Worm (Caenorhabditis elegans): ENCODE measurements around the gene T27E7.5.

The T27E7.5 gene

DNA sequence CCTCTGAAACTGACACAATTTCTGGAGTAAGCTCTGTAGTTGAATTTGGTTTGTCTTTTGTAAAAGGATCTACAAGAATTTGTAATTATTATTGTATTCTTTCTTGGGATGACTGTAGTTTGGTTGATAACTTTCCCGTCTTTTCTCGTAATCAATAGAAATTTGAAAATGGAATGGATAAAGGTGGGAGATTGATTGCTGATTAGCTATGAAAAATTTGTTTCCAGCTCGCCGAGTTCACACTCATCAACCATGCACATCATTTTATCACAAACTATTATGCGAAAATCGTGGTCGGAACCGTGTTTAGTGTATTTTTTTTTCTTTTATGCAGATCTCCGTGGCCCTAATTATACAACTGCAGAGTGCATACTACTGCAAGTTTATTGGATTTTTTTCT, at the start of gene T27E7.5:
T27E7.5 (plus strand) TSS at position 253 of the 400 bp plus-strand sequence.
- TF ChIP-seq efl-1 (GFP tag; optimal IDR thresholded peaks at IDR 0.05) (no peak), K11D2.4 (GFP tag; IDR thresholded peaks at IDR 0.05) (no peak), let-526 (GFP tag; IDR thresholded peaks at IDR 0.05) (no peak), ztf-18 (tag; optimal IDR thresholded peaks at IDR 0.05) (no peak), atf-7 (tag; optimal IDR thresholded peaks at IDR 0.05) (no peak), zfh-2 (GFP tag; conservative IDR thresholded peaks at IDR 0.05) (no peak), C17E4.6 (GFP tag; IDR thresholded peaks at IDR 0.05) (no peak), madf-10 (tag; optimal IDR thresholded peaks at IDR 0.05) (no peak)

DNA sequence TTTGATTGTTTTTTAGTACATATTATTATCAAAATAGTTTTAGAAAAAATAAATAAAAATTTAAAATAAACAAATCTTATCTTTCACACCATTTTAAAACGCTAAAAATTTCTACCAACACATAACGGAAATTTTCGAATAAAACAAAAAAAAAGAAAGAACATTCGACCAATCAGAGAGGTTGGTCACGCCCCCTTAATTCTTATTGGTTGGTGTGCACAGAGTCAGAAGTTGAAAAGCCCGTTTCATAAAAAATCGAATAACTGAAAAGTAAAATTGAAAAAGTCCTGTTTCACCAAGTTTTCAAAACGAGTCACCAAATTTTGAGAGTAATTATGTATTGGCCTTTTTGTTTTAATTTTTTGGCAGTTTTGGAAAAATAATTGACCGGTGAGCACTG, 45.8 kb upstream of the T27E7.5 start:
- TF ChIP-seq F55B11.4 (tag; optimal IDR thresholded peaks at IDR 0.05; ENCODE audit: borderline replicate concordance, insufficient read depth) (no peak), snpc-4 (GFP tag; optimal IDR thresholded peaks at IDR 0.05) (no peak), snpc-4 (tag; optimal IDR thresholded peaks at IDR 0.05) (peak in 1 of 4 experiments; percentile 10), hmg-20 (GFP tag; IDR thresholded peaks at IDR 0.05) (no peak), zim-3 (tag; optimal IDR thresholded peaks at IDR 0.05) (no peak), xnd-1 (tag; optimal IDR thresholded peaks at IDR 0.05) (no peak), ztf-26 (tag; optimal IDR thresholded peaks at IDR 0.05) (no peak)

DNA sequence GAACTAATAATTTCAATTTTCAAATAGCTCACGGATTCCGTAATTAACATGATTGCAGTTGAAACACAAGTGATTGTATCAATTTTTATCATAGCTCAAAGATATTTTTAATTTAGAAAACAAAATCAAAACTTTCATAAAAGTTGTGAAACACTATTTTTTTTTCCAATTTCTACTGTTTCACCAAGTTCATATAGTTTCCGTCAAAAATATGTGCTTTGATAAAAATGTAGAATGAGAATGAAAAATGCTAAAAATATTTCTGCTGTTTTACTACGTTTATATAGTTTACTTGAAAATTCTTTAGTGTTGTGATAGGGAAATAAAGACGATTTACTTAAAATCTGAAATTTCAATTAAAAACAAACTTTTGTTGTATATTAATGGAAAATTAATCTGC, 41.5 kb upstream of the T27E7.5 start:
- no peak for TF ChIP-seq lsl-1 (GFP tag; optimal IDR thresholded peaks at IDR 0.05)
- no peak for TF ChIP-seq egrh-3 (GFP tag; IDR thresholded peaks at IDR 0.05)
- TF ChIP-seq nfya-2 (GFP tag; IDR thresholded peaks at IDR 0.05) = no peak
- no peak for TF ChIP-seq K12H6.12 (tag; optimal IDR thresholded peaks at IDR 0.05)
- no peak for TF ChIP-seq snpc-4 (GFP tag; optimal IDR thresholded peaks at IDR 0.05)
- peak in 2 of 4 experiments; percentile 40 to 61 for TF ChIP-seq snpc-4 (tag; optimal IDR thresholded peaks at IDR 0.05)
- TF ChIP-seq madf-8 (GFP tag; conservative IDR thresholded peaks at IDR 0.05) = no peak
- TF ChIP-seq Y53F4B.3 (GFP tag; IDR thresholded peaks at IDR 0.05) = no peak
- TF ChIP-seq attf-6 (GFP tag; IDR thresholded peaks at IDR 0.05) = peak; percentile 63; the same call in 1 of the 2 replicates
- TF ChIP-seq nhr-80 (tag; optimal IDR thresholded peaks at IDR 0.05) = no peak
- TF ChIP-seq F39B2.1 (GFP tag; IDR thresholded peaks at IDR 0.05) = no peak

DNA sequence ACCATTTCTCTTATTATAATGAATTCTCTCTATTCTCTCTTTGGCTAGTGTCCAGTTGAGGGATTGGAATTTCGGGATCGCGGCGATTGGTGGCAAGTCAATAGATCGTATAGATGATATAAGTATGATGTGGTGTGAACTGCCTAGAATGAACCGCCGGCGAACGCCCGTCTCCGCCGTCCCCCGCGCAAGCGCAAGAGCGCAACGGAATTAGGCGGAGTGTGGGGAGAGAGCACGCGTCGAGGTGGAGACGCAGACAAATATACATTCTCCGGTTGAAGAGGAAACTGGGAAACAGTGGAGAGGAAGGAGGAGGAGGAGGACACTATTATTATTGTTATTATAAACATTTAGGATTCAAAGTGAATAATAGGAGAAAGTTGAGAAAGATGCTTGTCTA, 40.5 kb upstream of the T27E7.5 start:
- TF ChIP-seq Y53G8AR.9 (GFP tag; conservative IDR thresholded peaks at IDR 0.05) (no peak), hmg-1.2 (GFP tag; IDR thresholded peaks at IDR 0.05) (peak; percentile 80), F37B4.10 (GFP tag; IDR thresholded peaks at IDR 0.05) (no peak)

DNA sequence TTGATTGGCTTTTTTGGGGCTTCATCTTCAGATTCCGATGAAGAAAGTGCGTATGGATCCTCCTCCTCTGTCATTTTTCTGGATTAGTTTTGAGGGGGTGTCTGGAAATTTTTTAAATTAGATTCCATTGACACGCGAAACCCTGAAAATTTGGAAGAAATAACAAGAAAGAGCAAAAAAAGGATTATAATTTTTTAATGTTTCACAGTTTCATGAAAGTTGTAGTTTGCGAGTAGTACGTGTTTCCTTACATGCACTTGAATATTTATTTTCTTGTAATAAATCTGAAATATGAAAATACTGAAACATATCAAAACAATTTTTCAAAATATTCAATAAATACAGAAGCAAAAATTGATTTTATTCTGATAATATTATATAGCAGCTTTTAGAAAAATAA, 31.9 kb upstream of the T27E7.5 start, which contains the start of gene tag-273:
tag-273 (minus strand) TSS at position 101 of the 400 bp plus-strand sequence.
- TF ChIP-seq Y79H2A.3 (GFP tag; conservative IDR thresholded peaks at IDR 0.05) (no peak), ztf-28 (GFP tag; IDR thresholded peaks at IDR 0.05) (no peak), xnd-1 (tag; optimal IDR thresholded peaks at IDR 0.05) (no peak), dpl-1 (GFP tag; optimal IDR thresholded peaks at IDR 0.05) (no peak), madf-10 (tag; optimal IDR thresholded peaks at IDR 0.05) (no peak), nhr-179 (tag; optimal IDR thresholded peaks at IDR 0.05) (no peak), hlh-26 (GFP tag; conservative IDR thresholded peaks at IDR 0.05) (no peak), ztf-25 (GFP tag; IDR thresholded peaks at IDR 0.05) (no peak), cebp-2 (GFP tag; IDR thresholded peaks at IDR 0.05) (no peak), lir-1 (GFP tag; conservative IDR thresholded peaks at IDR 0.05) (no peak), ama-1 (optimal IDR thresholded peaks at IDR 0.05) (no peak), ama-1 (GFP tag; optimal IDR thresholded peaks at IDR 0.05) (no peak), nhr-27 (tag; optimal IDR thresholded peaks at IDR 0.05) (no peak), T07F8.4 (tag; optimal IDR thresholded peaks at IDR 0.05) (no peak), nfya-1 (tag; optimal IDR thresholded peaks at IDR 0.05; ENCODE audit: borderline replicate concordance, insufficient read depth) (no peak), nfyb-1 (GFP tag; IDR thresholded peaks at IDR 0.05) (no peak), B0019.2 (GFP tag; conservative IDR thresholded peaks at IDR 0.05) (no peak), die-1 (tag; optimal IDR thresholded peaks at IDR 0.05) (no peak), mxl-1 (tag; optimal IDR thresholded peaks at IDR 0.05) (no peak), lag-1 (GFP tag; IDR thresholded peaks at IDR 0.05) (no peak)

All from whole organism, young adult.